Worm (Caenorhabditis elegans) whole organism, L3 larva: ENCODE data around the gene his-3.

Source experiments
- aly-2 ChIP-seq: fragments of 150-350 bp; optimal IDR thresholded peaks from 2 replicates; lab custom pipeline; 2014; ENCODE audit warnings: missing biosample characterization, missing genetic modification characterization
- ama-1 ChIP-seq: fragments of 150-350 bp; optimal IDR thresholded peaks from 2 replicates; lab custom pipeline; 2018
- ceh-16 ChIP-seq: sonication (generic microtip); optimal IDR thresholded peaks from 2 replicates; lab custom pipeline; 2017; ENCODE audit warnings: missing biosample characterization, missing genetic modification characterization
- ceh-28 ChIP-seq: fragments of 150-350 bp; optimal IDR thresholded peaks from 2 replicates; lab custom pipeline; 2014; ENCODE audit warnings: missing biosample characterization, missing genetic modification reagents, missing genetic modification characterization
- ceh-82 ChIP-seq: fragments of 150-350 bp; optimal IDR thresholded peaks from 2 replicates; lab custom pipeline; 2014; ENCODE audit warnings: missing biosample characterization, missing genetic modification characterization
- egl-27 ChIP-seq: sonication (generic microtip); optimal IDR thresholded peaks from 4 replicates; lab custom pipeline; 2017; ENCODE audit warnings: missing biosample characterization, missing genetic modification reagents, missing genetic modification characterization
- elt-1 ChIP-seq: fragments of 150-350 bp; optimal IDR thresholded peaks from 2 replicates; lab custom pipeline; 2014; ENCODE audit warnings: missing biosample characterization, missing genetic modification characterization
- elt-2 ChIP-seq: sonication (generic microtip); optimal IDR thresholded peaks from 2 replicates; lab custom pipeline; 2016; ENCODE audit warnings: missing genetic modification reagents, mild to moderate bottlenecking, missing genetic modification characterization, missing compliant biosample characterization
- eor-1 ChIP-seq, 2 experiments: fragments of 150-350 bp; optimal IDR thresholded peaks; 2 replicates each; lab custom pipeline; 2014 to 2018; ENCODE audit warnings: missing biosample characterization in 2 of 2, missing genetic modification characterization in 2 of 2
- mdl-1 ChIP-seq: fragments of 150-350 bp; optimal IDR thresholded peaks from 2 replicates; lab custom pipeline; 2014; ENCODE audit warnings: missing biosample characterization, missing genetic modification characterization
- nhr-11 ChIP-seq: fragments of 150-350 bp; optimal IDR thresholded peaks from 2 replicates; lab custom pipeline; 2014; ENCODE audit warnings: missing biosample characterization, missing genetic modification characterization
- nhr-25 ChIP-seq: sonication (generic microtip); optimal IDR thresholded peaks from 2 replicates; lab custom pipeline; 2017; ENCODE audit warnings: missing biosample characterization, missing genetic modification characterization
- nhr-28 ChIP-seq: fragments of 150-350 bp; optimal IDR thresholded peaks from 2 replicates; lab custom pipeline; 2014; ENCODE audit warnings: missing biosample characterization, missing genetic modification characterization
- nhr-43 ChIP-seq: sonication (generic microtip); optimal IDR thresholded peaks from 2 replicates; lab custom pipeline; 2016; ENCODE audit warnings: mild to moderate bottlenecking, missing genetic modification characterization, missing compliant biosample characterization; ENCODE audit not compliant: poor library complexity, severe bottlenecking
- nhr-67 ChIP-seq: fragments of 150-350 bp; optimal IDR thresholded peaks from 2 replicates; lab custom pipeline; 2014; ENCODE audit warnings: missing biosample characterization, missing genetic modification characterization
- pha-4 ChIP-seq: fragments of 150-350 bp; optimal IDR thresholded peaks from 2 replicates; lab custom pipeline; 2014; ENCODE audit warnings: missing biosample characterization, missing genetic modification reagents, missing genetic modification characterization
- pqm-1 ChIP-seq: fragments of 150-350 bp; optimal IDR thresholded peaks from 2 replicates; lab custom pipeline; 2017; ENCODE audit warnings: missing biosample characterization, missing genetic modification characterization, inconsistent platforms
- skn-1 ChIP-seq: fragments of 150-350 bp; optimal IDR thresholded peaks from 2 replicates; lab custom pipeline; 2014; ENCODE audit warnings: missing biosample characterization, missing genetic modification characterization
- unc-62 ChIP-seq: fragments of 150-350 bp; sonication (generic microtip); optimal IDR thresholded peaks from 4 replicates; lab custom pipeline; 2014; ENCODE audit warnings: missing biosample characterization, missing genetic modification reagents, missing genetic modification characterization
- ztf-4 ChIP-seq: fragments of 150-350 bp; optimal IDR thresholded peaks from 2 replicates; lab custom pipeline; 2014; ENCODE audit warnings: missing biosample characterization, missing genetic modification characterization

his-3 gene

ce11 chrV:16080039-16080438 is 39.4 kb downstream of the his-3 start:
- no peak for TF ChIP-seq nhr-28 (tag; lab: Kevin White, UChicago)
- TF ChIP-seq ceh-16 (tag; lab: Kevin White, UChicago) = no peak
- TF ChIP-seq ceh-82 = no peak
- no peak for TF ChIP-seq nhr-11
- no peak for TF ChIP-seq nhr-67 (tag; lab: Kevin White, UChicago)
- TF ChIP-seq mdl-1 = no peak
- no peak for TF ChIP-seq ztf-4
- TF ChIP-seq ama-1 (lab: Kevin White, UChicago) = no peak
- no peak for TF ChIP-seq egl-27 (tag; lab: Kevin White, UChicago)
- TF ChIP-seq nhr-43 (tag; lab: Kevin White, UChicago) = no peak
- TF ChIP-seq pqm-1 (tag; lab: Kevin White, UChicago) = peak; percentile 74
- TF ChIP-seq elt-1 (tag; lab: Kevin White, UChicago) = no peak
- no peak for TF ChIP-seq ceh-28
- no peak for TF ChIP-seq eor-1 (tag; optimal IDR thresholded peaks at IDR 0.05; lab: Kevin White, UChicago)
- no peak for TF ChIP-seq skn-1 (tag; lab: Kevin White, UChicago)
- peak; percentile 84 for TF ChIP-seq elt-2
- no peak for TF ChIP-seq aly-2 (tag; lab: Kevin White, UChicago)
- TF ChIP-seq, all 47 proteins: peak for 2

- TF ChIP-seq pha-4 (tag; lab: Kevin White, UChicago) = peak; percentile 44
- peak; percentile 18 for TF ChIP-seq elt-2
- peak; percentile 68 for TF ChIP-seq pqm-1 (tag; lab: Kevin White, UChicago)
- no peak for TF ChIP-seq mdl-1
These were observed 40.1 kb downstream of the his-3 start for ce11 chrV:16080678-16081077.

- TF ChIP-seq nhr-25 (tag; lab: Kevin White, UChicago) (no peak), egl-27 (tag; lab: Kevin White, UChicago) (no peak), unc-62 (GFP tag; lab: Kevin White, UChicago) (no peak)
These were observed 50.1 kb downstream of the his-3 start, which contains the start of gene F22B8.3 for ce11 chrV:16090685-16091084. Gene F22B8.3 (plus strand): TSS chrV:16090985.
